Worm (Caenorhabditis elegans) whole organism, L1 larva: ENCODE measurements around the gene F10E9.5.

Experiments
- F16B12.6 ChIP-seq: fragments of 150-350 bp; optimal IDR thresholded peaks from 2 replicates; lab custom pipeline; 2014; ENCODE audit warnings: missing biosample characterization, missing genetic modification characterization
- aha-1 ChIP-seq: fragments of 150-350 bp; optimal IDR thresholded peaks from 2 replicates; lab custom pipeline; 2014; ENCODE audit warnings: missing biosample characterization, missing genetic modification characterization
- ama-1 ChIP-seq: fragments of 150-350 bp; optimal IDR thresholded peaks from 2 replicates; lab custom pipeline; 2014
- blmp-1 ChIP-seq: fragments of 150-350 bp; optimal IDR thresholded peaks from 2 replicates; lab custom pipeline; 2014; ENCODE audit warnings: missing biosample characterization, missing genetic modification characterization
- ceh-63 ChIP-seq: fragments of 200-800 bp; sonication (Bioruptor generic); optimal IDR thresholded peaks from 2 replicates; lab custom pipeline; 2018; ENCODE audit warnings: mild to moderate bottlenecking, missing genetic modification characterization, missing compliant biosample characterization
- ceh-82 ChIP-seq, 3 experiments: fragments of 150-350 bp in 1 of 3; sonication (generic microtip) in 2 of 3; optimal IDR thresholded peaks; 2 replicates each; lab custom pipeline; 2014 to 2017; ENCODE audit warnings: missing biosample characterization in 3 of 3, missing genetic modification characterization in 3 of 3
- ces-1 ChIP-seq: fragments of 150-350 bp; optimal IDR thresholded peaks from 2 replicates; lab custom pipeline; 2014; ENCODE audit warnings: missing biosample characterization, missing genetic modification reagents, missing genetic modification characterization
- dpl-1 ChIP-seq, 3 experiments: fragments of 150-350 bp in 2 of 3; sonication (generic microtip) in 1 of 3; optimal IDR thresholded peaks; 2 replicates each; lab custom pipeline; 2014 to 2017; ENCODE audit warnings: missing biosample characterization in 3 of 3, missing genetic modification characterization in 3 of 3, missing genetic modification reagents in 3 of 3
- efl-1 ChIP-seq, 4 experiments: fragments of 150-350 bp; optimal IDR thresholded peaks in 3 of 4; peaks in 1 of 4; 1 replicate in 1 of 4; 2 replicates in 3 of 4; lab custom pipeline; 2014; ENCODE audit warnings: missing biosample characterization in 2 of 4, missing genetic modification characterization in 2 of 4, missing genetic modification reagents in 2 of 4
- efl-3 ChIP-seq: fragments of 200-800 bp; sonication (Bioruptor generic); optimal IDR thresholded peaks from 2 replicates; lab custom pipeline; 2018; ENCODE audit warnings: mild to moderate bottlenecking, missing genetic modification characterization, missing compliant biosample characterization
- egl-27 ChIP-seq, 2 experiments: fragments of 150-350 bp in 1 of 2; sonication (generic microtip); optimal IDR thresholded peaks; 3 replicates each; lab custom pipeline; 2017 to 2018; ENCODE audit warnings: missing biosample characterization in 2 of 2, missing genetic modification characterization in 2 of 2, missing genetic modification reagents in 2 of 2
- elt-2 ChIP-seq: sonication (generic microtip); optimal IDR thresholded peaks from 2 replicates; lab custom pipeline; 2016; ENCODE audit warnings: missing genetic modification characterization, mild to moderate bottlenecking, inconsistent platforms, missing compliant biosample characterization, missing genetic modification reagents
- elt-3 ChIP-seq, 6 experiments: fragments of 150-350 bp in 1 of 6; sonication (generic microtip); optimal IDR thresholded peaks; 2 replicates each; lab custom pipeline; 2017 to 2018; ENCODE audit warnings: missing biosample characterization in 6 of 6, missing genetic modification characterization in 6 of 6, inconsistent platforms in 1 of 6
- fkh-10 ChIP-seq: sonication (generic microtip); optimal IDR thresholded peaks from 2 replicates; lab custom pipeline; 2017; ENCODE audit warnings: missing biosample characterization, missing genetic modification reagents, missing genetic modification characterization
- fkh-8 ChIP-seq: sonication (generic microtip); optimal IDR thresholded peaks from 2 replicates; lab custom pipeline; 2016; ENCODE audit warnings: mild to moderate bottlenecking, missing genetic modification characterization, missing compliant biosample characterization
- fos-1 ChIP-seq: fragments of 150-350 bp; optimal IDR thresholded peaks from 2 replicates; lab custom pipeline; 2014; ENCODE audit warnings: missing biosample characterization, missing genetic modification characterization
- grh-1 ChIP-seq: fragments of 200-800 bp; sonication (Bioruptor generic); IDR thresholded peaks from 2 replicates; pipeline ENCODE4 v1.3.6; 2022; ENCODE audit warnings: missing genetic modification reagents, missing genetic modification characterization, missing compliant biosample characterization
- hpl-2 ChIP-seq: fragments of 150-350 bp; optimal IDR thresholded peaks from 2 replicates; lab custom pipeline; 2014; ENCODE audit warnings: missing biosample characterization, missing genetic modification reagents, missing genetic modification characterization
- lin-14 ChIP-seq: fragments of 200-800 bp; sonication (Bioruptor generic); optimal IDR thresholded peaks from 2 replicates; lab custom pipeline; 2018; ENCODE audit warnings: mild to moderate bottlenecking, missing genetic modification characterization, moderate library complexity, missing compliant biosample characterization
- lin-15B ChIP-seq: fragments of 150-350 bp; sonication (generic microtip); optimal IDR thresholded peaks from 3 replicates; lab custom pipeline; 2014; ENCODE audit warnings: missing biosample characterization, missing genetic modification characterization
- lin-35 ChIP-seq, 2 experiments: fragments of 150-350 bp; optimal IDR thresholded peaks; 2 replicates each; lab custom pipeline; 2014; ENCODE audit warnings: missing biosample characterization in 2 of 2, missing genetic modification characterization in 2 of 2, missing genetic modification reagents in 2 of 2
- lin-39 ChIP-seq: fragments of 150-350 bp; optimal IDR thresholded peaks from 2 replicates; lab custom pipeline; 2014; ENCODE audit warnings: missing biosample characterization, missing genetic modification reagents, missing genetic modification characterization
- lir-3 ChIP-seq: sonication (generic microtip); optimal IDR thresholded peaks from 2 replicates; lab custom pipeline; 2016; ENCODE audit warnings: mild to moderate bottlenecking, missing genetic modification characterization, moderate library complexity, missing compliant biosample characterization; ENCODE audit not compliant: poor library complexity
- lsy-2 ChIP-seq, 2 experiments: fragments of 150-350 bp; optimal IDR thresholded peaks; 2 replicates each; lab custom pipeline; 2014; ENCODE audit warnings: missing biosample characterization in 2 of 2, missing genetic modification characterization in 2 of 2
- mef-2 ChIP-seq: fragments of 150-350 bp; optimal IDR thresholded peaks from 2 replicates; lab custom pipeline; 2014; ENCODE audit warnings: missing biosample characterization, missing genetic modification characterization
- nhr-11 ChIP-seq: fragments of 150-350 bp; optimal IDR thresholded peaks from 2 replicates; lab custom pipeline; 2014; ENCODE audit warnings: missing biosample characterization, missing genetic modification characterization
- nhr-12 ChIP-seq: sonication (generic microtip); optimal IDR thresholded peaks from 2 replicates; lab custom pipeline; 2017; ENCODE audit warnings: missing biosample characterization, missing genetic modification characterization
- nhr-20 ChIP-seq: sonication (generic microtip); optimal IDR thresholded peaks from 2 replicates; lab custom pipeline; 2016; ENCODE audit warnings: mild to moderate bottlenecking, missing genetic modification characterization, missing compliant biosample characterization
- nhr-237 ChIP-seq: fragments of 150-350 bp; optimal IDR thresholded peaks from 2 replicates; lab custom pipeline; 2014; ENCODE audit warnings: missing biosample characterization, missing genetic modification characterization
- nhr-77 ChIP-seq: fragments of 150-350 bp; optimal IDR thresholded peaks from 2 replicates; lab custom pipeline; 2014; ENCODE audit warnings: missing biosample characterization, missing genetic modification characterization
- nhr-84 ChIP-seq: sonication (generic microtip); optimal IDR thresholded peaks from 2 replicates; lab custom pipeline; 2017; ENCODE audit warnings: missing biosample characterization, missing genetic modification characterization
- nhr-90 ChIP-seq: sonication (generic microtip); optimal IDR thresholded peaks from 2 replicates; lab custom pipeline; 2016; ENCODE audit warnings: mild to moderate bottlenecking, missing genetic modification characterization, missing compliant biosample characterization; ENCODE audit not compliant: poor library complexity
- pag-3 ChIP-seq: sonication (generic microtip); optimal IDR thresholded peaks from 2 replicates; lab custom pipeline; 2017; ENCODE audit warnings: missing genetic modification characterization, mild to moderate bottlenecking, missing compliant biosample characterization, antibody characterized with exemption, borderline replicate concordance; ENCODE audit not compliant: insufficient read depth
- pqm-1 ChIP-seq: sonication (generic microtip); optimal IDR thresholded peaks from 3 replicates; lab custom pipeline; 2017; ENCODE audit warnings: missing biosample characterization, missing genetic modification characterization
- rnt-1 ChIP-seq: sonication (generic microtip); optimal IDR thresholded peaks from 2 replicates; lab custom pipeline; 2016; ENCODE audit warnings: mild to moderate bottlenecking, missing genetic modification characterization, moderate library complexity, missing compliant biosample characterization
- skn-1 ChIP-seq: fragments of 150-350 bp; optimal IDR thresholded peaks from 2 replicates; lab custom pipeline; 2014; ENCODE audit warnings: missing biosample characterization, missing genetic modification characterization
- snu-23 ChIP-seq: sonication (generic microtip); optimal IDR thresholded peaks from 2 replicates; lab custom pipeline; 2016; ENCODE audit warnings: missing genetic modification characterization, missing compliant biosample characterization
- sptf-1 ChIP-seq: fragments of 150-350 bp; optimal IDR thresholded peaks from 2 replicates; lab custom pipeline; 2014; ENCODE audit warnings: missing biosample characterization, missing genetic modification characterization
- sup-37 ChIP-seq: fragments of 200-800 bp; sonication (Bioruptor generic); optimal IDR thresholded peaks from 2 replicates; lab custom pipeline; 2018; ENCODE audit warnings: mild to moderate bottlenecking, missing genetic modification characterization, missing compliant biosample characterization
- tlp-1 ChIP-seq: fragments of 150-350 bp; optimal IDR thresholded peaks from 2 replicates; lab custom pipeline; 2014; ENCODE audit warnings: missing biosample characterization, missing genetic modification characterization
- unc-86 ChIP-seq: sonication (generic microtip); optimal IDR thresholded peaks from 2 replicates; lab custom pipeline; 2016; ENCODE audit warnings: missing genetic modification characterization, missing compliant biosample characterization
- unc-98 ChIP-seq: fragments of 200-800 bp; sonication (Bioruptor generic); IDR thresholded peaks from 2 replicates; pipeline ENCODE4 v1.3.6; 2022; ENCODE audit warnings: missing genetic modification characterization, missing compliant biosample characterization
- xbp-1 ChIP-seq: sonication (generic microtip); optimal IDR thresholded peaks from 2 replicates; lab custom pipeline; 2016; ENCODE audit warnings: missing genetic modification characterization, missing compliant biosample characterization
- ztf-11 ChIP-seq, 2 experiments: sonication (generic microtip); optimal IDR thresholded peaks; 2 replicates each; lab custom pipeline; 2016 to 2017; ENCODE audit warnings: missing genetic modification characterization in 2 of 2, missing biosample characterization in 1 of 2, missing compliant biosample characterization in 1 of 2

Gene F10E9.5

DNA sequence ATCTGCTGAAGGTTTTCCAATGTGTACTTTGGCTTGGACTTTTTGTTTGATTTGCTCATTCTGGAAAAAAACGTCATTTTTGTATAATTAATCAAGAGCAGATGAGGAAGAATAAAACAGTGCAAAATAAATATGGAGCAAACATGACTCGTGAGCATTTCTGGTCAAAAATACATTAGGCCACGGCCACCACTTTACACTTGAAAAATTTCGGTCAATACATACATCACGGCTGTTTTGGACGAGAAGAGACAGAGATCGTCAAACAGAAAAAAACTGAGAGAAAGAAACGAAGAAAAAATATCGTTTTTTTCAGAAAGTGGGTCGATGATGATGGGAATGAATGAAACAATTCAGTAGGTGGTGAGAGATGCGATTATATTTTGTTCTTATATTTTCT lies 39.1 kb upstream of the F10E9.5 start, which contains the start of the genes F09G8.7 and crn-7:
Gene F09G8.7 (minus strand): TSS at position 60 of the 400 bp plus-strand sequence.
Gene crn-7 (plus strand): TSS at position 236 of the 400 bp plus-strand sequence.
- TF ChIP-seq sup-37 (no peak), nhr-237 (tag; lab: Kevin White, UChicago) (no peak), pqm-1 (tag; lab: Kevin White, UChicago) (no peak), dpl-1 (GFP tag; optimal IDR thresholded peaks at IDR 0.05; lab: Kevin White, UChicago) (peak in 2 of 3 experiments; percentile 36 to 44), lsy-2 (tag; optimal IDR thresholded peaks at IDR 0.05; lab: Kevin White, UChicago) (peak in 1 of 2 experiments; percentile 55), xbp-1 (no peak), lin-14 (GFP tag; lab: Kevin White, UChicago) (no peak), egl-27 (tag; optimal IDR thresholded peaks at IDR 0.05; lab: Kevin White, UChicago) (no peak), lin-35 (GFP tag; optimal IDR thresholded peaks at IDR 0.05; lab: Kevin White, UChicago) (peak; percentile 23 to 31), elt-2 (tag; lab: Kevin White, UChicago) (no peak), nhr-12 (no peak), skn-1 (tag; lab: Kevin White, UChicago) (peak; percentile 25), F16B12.6 (tag; lab: Kevin White, UChicago) (no peak), efl-1 (optimal IDR thresholded peaks at IDR 0.05; lab: Kevin White, UChicago) (peak; percentile 32 to 36), efl-1 (GFP tag; optimal IDR thresholded peaks at IDR 0.05 in 1 of 2; lab: Kevin White, UChicago) (peak in 1 of 2 experiments; percentile 17), lin-39 (no peak), aha-1 (tag; lab: Kevin White, UChicago) (no peak), pag-3 (tag; lab: Kevin White, UChicago) (no peak), blmp-1 (peak; percentile 46), fkh-8 (no peak), nhr-90 (tag; lab: Kevin White, UChicago) (no peak), nhr-20 (no peak), tlp-1 (tag; lab: Kevin White, UChicago) (no peak), snu-23 (GFP tag; lab: Kevin White, UChicago) (peak; percentile 33), ama-1 (lab: Kevin White, UChicago) (no peak), grh-1 (GFP tag; lab: Robert Waterston, UW) (no peak), rnt-1 (tag; lab: Kevin White, UChicago) (peak; percentile 45), ceh-82 (tag; optimal IDR thresholded peaks at IDR 0.05; lab: Kevin White, UChicago) (peak in 1 of 3 experiments; percentile 31), lir-3 (tag; lab: Kevin White, UChicago) (peak; percentile 24), fkh-10 (GFP tag; lab: Kevin White, UChicago) (no peak), nhr-11 (tag; lab: Kevin White, UChicago) (no peak), lin-15B (tag; lab: Kevin White, UChicago) (peak; percentile 15)

DNA sequence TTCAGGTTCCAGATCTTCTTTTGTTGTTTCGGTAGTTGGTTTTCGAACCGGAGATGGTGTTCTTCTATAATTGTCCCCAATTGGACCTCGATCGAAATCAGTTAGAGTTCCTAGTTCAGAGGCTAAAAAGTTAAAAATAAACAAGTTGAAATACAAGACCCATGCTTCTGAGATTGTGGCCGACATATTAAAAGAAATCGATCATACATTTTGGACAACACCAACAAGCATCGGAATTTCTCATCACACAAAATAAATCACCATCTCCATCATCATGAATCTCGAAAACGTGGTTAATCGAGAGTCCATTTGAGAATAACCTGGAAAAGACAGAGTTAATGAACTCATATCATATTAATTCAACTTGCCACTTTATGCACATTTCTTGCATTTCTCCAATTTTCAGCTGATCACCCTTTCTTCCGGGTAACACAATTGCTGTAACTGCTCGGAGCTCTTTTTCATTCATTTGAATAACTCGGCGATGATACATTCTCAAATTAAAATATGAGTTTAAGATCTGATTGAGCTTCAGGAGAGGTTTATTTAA lies 35.6 kb upstream of the F10E9.5 start, which contains the start of the genes mps-4 and F09G8.10:
Gene mps-4 (minus strand): TSS at position 101 of the 550 bp plus-strand sequence.
Gene F09G8.10 (minus strand): TSS at position 500 of the 550 bp plus-strand sequence.
- no peak for TF ChIP-seq efl-3 (GFP tag; lab: Kevin White, UChicago)
- TF ChIP-seq fkh-10 (GFP tag; lab: Kevin White, UChicago): no peak
- TF ChIP-seq elt-3 (tag; optimal IDR thresholded peaks at IDR 0.05; lab: Kevin White, UChicago): no peak
- no peak for TF ChIP-seq ama-1 (lab: Kevin White, UChicago)
- no peak for TF ChIP-seq unc-98 (GFP tag; lab: Robert Waterston, UW)
- TF ChIP-seq nhr-84 (tag; lab: Kevin White, UChicago): no peak
- TF ChIP-seq ceh-63 (GFP tag; lab: Kevin White, UChicago): no peak
- TF ChIP-seq hpl-2 (GFP tag; lab: Kevin White, UChicago): no peak
- TF ChIP-seq elt-2 (tag; lab: Kevin White, UChicago): no peak
- no peak for TF ChIP-seq grh-1 (GFP tag; lab: Robert Waterston, UW)
- no peak for TF ChIP-seq mef-2 (tag; lab: Kevin White, UChicago)
- no peak for TF ChIP-seq ces-1 (GFP tag; lab: Kevin White, UChicago)
- TF ChIP-seq nhr-77 (tag; lab: Kevin White, UChicago): no peak
- no peak for TF ChIP-seq ztf-11 (tag; optimal IDR thresholded peaks at IDR 0.05; lab: Kevin White, UChicago)
- no peak for TF ChIP-seq sptf-1
- no peak for TF ChIP-seq lin-35 (GFP tag; optimal IDR thresholded peaks at IDR 0.05; lab: Kevin White, UChicago)
- no peak for TF ChIP-seq lin-15B (tag; lab: Kevin White, UChicago)
- TF ChIP-seq fos-1: no peak
- no peak for TF ChIP-seq unc-86 (tag; lab: Kevin White, UChicago)
- no peak for TF ChIP-seq tlp-1 (tag; lab: Kevin White, UChicago)
- TF ChIP-seq, all 84 proteins: peak for 0
